Fruit fly (Drosophila melanogaster): ENCODE data around the gene CG43232.

Gene CG43232

DNA sequence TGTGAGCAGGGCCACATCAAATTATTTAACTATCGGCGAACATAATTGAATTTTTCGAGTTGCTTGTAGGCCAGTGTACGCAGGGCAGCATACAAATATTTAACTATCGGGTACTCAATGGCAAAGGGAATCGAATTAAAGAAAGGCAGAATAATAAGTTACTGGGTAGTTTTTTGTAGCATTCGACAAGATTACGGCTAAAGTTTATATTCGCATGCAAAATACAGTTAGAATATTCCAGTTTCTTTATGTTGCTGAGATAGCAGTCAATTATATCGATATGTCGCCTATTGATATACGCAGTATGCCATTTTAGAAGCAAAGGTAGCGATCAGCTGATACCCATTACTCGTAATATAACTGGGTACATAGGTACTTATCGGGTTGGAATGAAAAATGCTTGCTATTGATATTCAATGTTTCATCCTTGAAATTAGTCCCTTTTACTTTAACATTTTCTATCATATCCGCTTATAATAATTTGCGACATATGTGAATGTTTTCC, 36.1 kb downstream of the CG43232 start (continued):
- TF ChIP-seq CG3726 (GFP tag; IDR thresholded peaks at IDR 0.05) (no peak), CG7987 (GFP tag; optimal IDR thresholded peaks at IDR 0.05) (no peak), gfzf (GFP tag; optimal IDR thresholded peaks at IDR 0.05) (peak; percentile 1), CG1603 (tag; optimal IDR thresholded peaks at IDR 0.05) (peak; percentile 69), H15 (GFP tag; IDR thresholded peaks at IDR 0.05) (no peak), eve (GFP tag; optimal IDR thresholded peaks at IDR 0.05) (no peak), dan (GFP tag; IDR thresholded peaks at IDR 0.05) (no peak), CG16815 (GFP tag; optimal IDR thresholded peaks at IDR 0.05) (no peak), tx (GFP tag; optimal IDR thresholded peaks at IDR 0.05) (peak; percentile 32), CG15514 (GFP tag; optimal IDR thresholded peaks at IDR 0.05) (peak; percentile 4), Mad (GFP tag; optimal IDR thresholded peaks at IDR 0.05) (peak; percentile 3), NFAT (GFP tag; IDR thresholded peaks at IDR 0.05) (peak; percentile 54), CG10147 (GFP tag; optimal IDR thresholded peaks at IDR 0.05) (no peak), D (optimal IDR thresholded peaks at IDR 0.05) (no peak), D (GFP tag; optimal IDR thresholded peaks at IDR 0.05) (no peak), slp2 (GFP tag; optimal IDR thresholded peaks at IDR 0.05) (no peak), abd-A (tag; optimal IDR thresholded peaks at IDR 0.05) (no peak), slbo (GFP tag; IDR thresholded peaks at IDR 0.05) (peak; percentile 54), bbx (GFP tag; IDR thresholded peaks at IDR 0.05; ENCODE audit: partially characterized antibody) (peak; percentile 81; the same call in 1 of the 2 replicates), CG4730 (GFP tag; IDR thresholded peaks at IDR 0.05) (no peak), vnd (GFP tag; IDR thresholded peaks at IDR 0.05; ENCODE audit: partially characterized antibody) (peak; percentile 57), esg (GFP tag; conservative IDR thresholded peaks at IDR 0.05) (0 out of 2 replicates have a peak, but pooled peaks have one; percentile 15), Dbx (GFP tag; IDR thresholded peaks at IDR 0.05) (peak; percentile 55; the same call in 1 of the 3 replicates), seq (GFP tag; IDR thresholded peaks at IDR 0.05) (peak; percentile 16; the same call in 1 of the 2 replicates), en (GFP tag; optimal IDR thresholded peaks at IDR 0.05) (peak; percentile 55), CG10959 (GFP tag; IDR thresholded peaks at IDR 0.05) (no peak), CG9609 (GFP tag; optimal IDR thresholded peaks at IDR 0.05) (no peak), Xrp1 (GFP tag; IDR thresholded peaks at IDR 0.05) (peak; percentile 43; the same call in 1 of the 2 replicates), Fer2 (tag; optimal IDR thresholded peaks at IDR 0.05) (no peak), NfI (GFP tag; optimal IDR thresholded peaks at IDR 0.05) (peak; percentile 34), CG8281 (tag; optimal IDR thresholded peaks at IDR 0.05) (no peak), CG11456 (GFP tag; IDR thresholded peaks at IDR 0.05) (peak; percentile 16; the same call in 2 of the 3 replicates), Dip3 (GFP tag; optimal IDR thresholded peaks at IDR 0.05) (no peak), CG15601 (tag; optimal IDR thresholded peaks at IDR 0.05) (peak; percentile 14), Ssrp (tag; optimal IDR thresholded peaks at IDR 0.05) (no peak), Atf6 (GFP tag; IDR thresholded peaks at IDR 0.05) (0 out of 2 replicates have a peak, but pooled peaks have one; percentile 50), kay (GFP tag; optimal IDR thresholded peaks at IDR 0.05) (peak; percentile 12), ewg (GFP tag; optimal IDR thresholded peaks at IDR 0.05) (no peak), hb (GFP tag; IDR thresholded peaks at IDR 0.05; ENCODE audit: partially characterized antibody) (peak; percentile 25; the same call in 2 of the 3 replicates), h (optimal IDR thresholded peaks at IDR 0.05) (no peak), wek (GFP tag; optimal IDR thresholded peaks at IDR 0.05) (peak; percentile 26), bsh (GFP tag; optimal IDR thresholded peaks at IDR 0.05) (peak in 1 of 2 experiments; percentile 68), Nf-YA (GFP tag; IDR thresholded peaks at IDR 0.05) (0 out of 2 replicates have a peak, but pooled peaks have one; percentile 34), CG1233 (GFP tag; optimal IDR thresholded peaks at IDR 0.05) (peak; percentile 8), lab (GFP tag; optimal IDR thresholded peaks at IDR 0.05) (no peak), CG4282 (GFP tag; optimal IDR thresholded peaks at IDR 0.05) (peak; percentile 2), Side (GFP tag; optimal IDR thresholded peaks at IDR 0.05) (peak; percentile 37), prd (optimal IDR thresholded peaks at IDR 0.05) (no peak), prd (GFP tag; IDR thresholded peaks at IDR 0.05) (peak; percentile 23; the same call in 1 of the 3 replicates), CG1024 (GFP tag; IDR thresholded peaks at IDR 0.05) (no peak), pita (GFP tag; optimal IDR thresholded peaks at IDR 0.05) (no peak)
